Fruit fly (Drosophila melanogaster) whole organism, embryonic: ENCODE results near the gene CG7551.
A peak's percentile ranks its signal among the peaks of the same experiment; 100 is the strongest.

Source experiments
- Atf6 ChIP-seq: fragments of 200-800 bp; sonication (Bioruptor generic); IDR thresholded peaks from 2 replicates; pipeline ENCODE4 v1.3.6; 2022; ENCODE audit warnings: missing biosample characterization, missing genetic modification characterization
- B-H1 ChIP-seq: fragments of 200-800 bp; sonication (Bioruptor generic); IDR thresholded peaks from 3 replicates; pipeline ENCODE4 v1.3.6; 2022; ENCODE audit warnings: missing biosample characterization, missing genetic modification characterization
- C15 ChIP-seq: fragments of 200-800 bp; sonication (Bioruptor generic); IDR thresholded peaks from 3 replicates; pipeline ENCODE4 v1.3.6; 2022; ENCODE audit warnings: missing biosample characterization, missing genetic modification characterization
- CG10267 ChIP-seq: fragments of 200-800 bp; sonication (Bioruptor generic); optimal IDR thresholded peaks from 2 replicates; lab custom pipeline; 2018; ENCODE audit warnings: missing biosample characterization, mild to moderate bottlenecking, missing genetic modification characterization, moderate library complexity
- CG10462 ChIP-seq: fragments of 200-800 bp; sonication (Bioruptor generic); optimal IDR thresholded peaks from 2 replicates; lab custom pipeline; 2016; ENCODE audit warnings: missing biosample characterization, missing genetic modification characterization
- CG11093 ChIP-seq: fragments of 200-800 bp; sonication (Bioruptor generic); IDR thresholded peaks from 3 replicates; pipeline ENCODE4 v1.3.6; 2022; ENCODE audit warnings: missing biosample characterization, missing genetic modification characterization
- CG11504 ChIP-seq: fragments of 200-800 bp; sonication (Bioruptor generic); optimal IDR thresholded peaks from 3 replicates; lab custom pipeline; 2019; ENCODE audit warnings: missing biosample characterization, mild to moderate bottlenecking, missing genetic modification characterization, moderate library complexity
- CG11560 ChIP-seq: fragments of 200-800 bp; sonication (Bioruptor generic); IDR thresholded peaks from 3 replicates; pipeline ENCODE4 v1.3.6; 2022; ENCODE audit warnings: missing biosample characterization, missing genetic modification characterization
- CG12299 ChIP-seq: fragments of 200-800 bp; sonication (Bioruptor generic); optimal IDR thresholded peaks from 2 replicates; lab custom pipeline; 2018; ENCODE audit warnings: missing biosample characterization, mild to moderate bottlenecking, missing genetic modification characterization
- CG14710 ChIP-seq: fragments of 200-800 bp; sonication (Bioruptor generic); optimal IDR thresholded peaks from 3 replicates; lab custom pipeline; 2019; ENCODE audit warnings: missing biosample characterization, mild to moderate bottlenecking, missing genetic modification characterization, moderate library complexity
- CG15601 ChIP-seq: fragments of 200-800 bp; sonication (Bioruptor generic); optimal IDR thresholded peaks from 3 replicates; lab custom pipeline; 2019; ENCODE audit warnings: missing biosample characterization, mild to moderate bottlenecking, missing genetic modification characterization, moderate library complexity
- CG1602 ChIP-seq: fragments of 200-800 bp; sonication (Bioruptor generic); optimal IDR thresholded peaks from 3 replicates; lab custom pipeline; 2016; ENCODE audit warnings: missing biosample characterization, missing genetic modification characterization
- CG17612 ChIP-seq: fragments of 200-800 bp; sonication (Bioruptor generic); IDR thresholded peaks from 2 replicates; pipeline ENCODE4 v1.3.6; 2022; ENCODE audit warnings: missing biosample characterization, missing genetic modification characterization
- CG1832 ChIP-seq: fragments of 200-800 bp; sonication (Bioruptor generic); optimal IDR thresholded peaks from 2 replicates; lab custom pipeline; 2017; ENCODE audit warnings: missing biosample characterization, mild to moderate bottlenecking, missing genetic modification characterization, inconsistent platforms
- CG2120 ChIP-seq: fragments of 200-800 bp; sonication (Bioruptor generic); optimal IDR thresholded peaks from 3 replicates; lab custom pipeline; 2016; ENCODE audit warnings: missing biosample characterization, missing genetic modification characterization
- CG4617 ChIP-seq: fragments of 200-800 bp; sonication (Bioruptor generic); optimal IDR thresholded peaks from 3 replicates; lab custom pipeline; 2016; ENCODE audit warnings: missing biosample characterization, missing genetic modification characterization, borderline replicate concordance
- CG4820 ChIP-seq: fragments of 200-800 bp; sonication (Bioruptor generic); optimal IDR thresholded peaks from 3 replicates; lab custom pipeline; 2016; ENCODE audit warnings: missing biosample characterization, missing genetic modification characterization
- CG5245 ChIP-seq: fragments of 200-800 bp; sonication (Bioruptor generic); optimal IDR thresholded peaks from 3 replicates; lab custom pipeline; 2016; ENCODE audit warnings: missing biosample characterization, missing genetic modification characterization
- CG6175 ChIP-seq: fragments of 200-800 bp; sonication (Bioruptor generic); IDR thresholded peaks from 3 replicates; pipeline ENCODE4 v1.3.6; 2022; ENCODE audit warnings: missing biosample characterization, missing genetic modification characterization
- CG6689 ChIP-seq: fragments of 200-800 bp; sonication (Bioruptor generic); IDR thresholded peaks from 2 replicates; pipeline ENCODE4 v1.3.6; 2022; ENCODE audit warnings: missing biosample characterization, missing genetic modification characterization
- CG9215 ChIP-seq: fragments of 200-800 bp; sonication (Bioruptor generic); IDR thresholded peaks from 2 replicates; pipeline ENCODE4 v1.3.6; 2022; ENCODE audit warnings: missing biosample characterization, missing genetic modification characterization
- CG9876 ChIP-seq: fragments of 200-800 bp; sonication (Bioruptor generic); optimal IDR thresholded peaks from 2 replicates; lab custom pipeline; 2016; ENCODE audit warnings: missing biosample characterization, missing genetic modification characterization
- CTCF ChIP-seq: fragments of 200-800 bp; sonication (Bioruptor generic); optimal IDR thresholded peaks from 2 replicates; lab custom pipeline; 2017; ENCODE audit warnings: missing biosample characterization, mild to moderate bottlenecking, missing genetic modification characterization, moderate library complexity
- CoRest ChIP-seq: fragments of 200-800 bp; sonication (Bioruptor generic); optimal IDR thresholded peaks from 3 replicates; lab custom pipeline; 2018; ENCODE audit warnings: missing biosample characterization, mild to moderate bottlenecking, missing genetic modification characterization, moderate library complexity
- CrebB ChIP-seq: fragments of 200-800 bp; sonication (Bioruptor generic); optimal IDR thresholded peaks from 3 replicates; lab custom pipeline; 2018; ENCODE audit warnings: missing biosample characterization, mild to moderate bottlenecking, missing genetic modification characterization
- D ChIP-seq, 2 experiments: fragments of 200-800 bp in 1 of 2; fragments of >200 bp in 1 of 2; sonication (Bioruptor generic) in 1 of 2; optimal IDR thresholded peaks; 2 replicates in 1 of 2; 3 replicates in 1 of 2; lab custom pipeline; 2017; ENCODE audit warnings: mild to moderate bottlenecking in 1 of 2, missing biosample characterization in 1 of 2, missing genetic modification characterization in 1 of 2, missing genetic modification reagents in 1 of 2
- H15 ChIP-seq: fragments of 200-800 bp; sonication (Bioruptor generic); IDR thresholded peaks from 3 replicates; pipeline ENCODE4 v1.3.6; 2022; ENCODE audit warnings: missing biosample characterization, missing genetic modification characterization
- Lhr ChIP-seq: fragments of 200-800 bp; sonication (Bioruptor generic); optimal IDR thresholded peaks from 3 replicates; lab custom pipeline; 2017; ENCODE audit warnings: mild to moderate bottlenecking, missing biosample characterization, missing genetic modification reagents, missing genetic modification characterization
- Oli ChIP-seq: fragments of 200-800 bp; sonication (Bioruptor generic); optimal IDR thresholded peaks from 2 replicates; lab custom pipeline; 2018; ENCODE audit warnings: missing biosample characterization, mild to moderate bottlenecking, missing genetic modification characterization, moderate library complexity
- PHDP ChIP-seq: fragments of 200-800 bp; sonication (Bioruptor generic); optimal IDR thresholded peaks from 3 replicates; lab custom pipeline; 2018; ENCODE audit warnings: missing biosample characterization, mild to moderate bottlenecking, missing genetic modification characterization, moderate library complexity
- Scr ChIP-seq: fragments of 200-800 bp; sonication (Bioruptor generic); IDR thresholded peaks from 2 replicates; pipeline ENCODE4 v1.3.6; 2022; ENCODE audit warnings: missing biosample characterization, missing genetic modification characterization; ENCODE audit not compliant: partially characterized antibody
- Usf ChIP-seq: fragments of 200-800 bp; sonication (Bioruptor generic); optimal IDR thresholded peaks from 2 replicates; lab custom pipeline; 2017; ENCODE audit warnings: missing genotype, missing biosample characterization, missing genetic modification characterization
- al ChIP-seq: fragments of 200-800 bp; sonication (Bioruptor generic); IDR thresholded peaks from 2 replicates; pipeline ENCODE4 v1.3.6; 2022; ENCODE audit warnings: missing biosample characterization, missing genetic modification characterization
- bab2 ChIP-seq: fragments of 200-800 bp; sonication (Bioruptor generic); optimal IDR thresholded peaks from 2 replicates; lab custom pipeline; 2016; ENCODE audit warnings: missing biosample characterization, missing genetic modification characterization
- eve ChIP-seq, 2 experiments: fragments of >200 bp; optimal IDR thresholded peaks; 2 replicates each; lab custom pipeline; 2017; ENCODE audit warnings: missing biosample characterization in 2 of 2, missing genetic modification characterization in 2 of 2
- fru ChIP-seq: fragments of >200 bp; optimal IDR thresholded peaks from 2 replicates; lab custom pipeline; 2017
- grau ChIP-seq: fragments of 200-800 bp; optimal IDR thresholded peaks from 3 replicates; lab custom pipeline; 2019; ENCODE audit warnings: missing biosample characterization, mild to moderate bottlenecking, missing genetic modification characterization, moderate library complexity
- gt ChIP-seq: fragments of 200-800 bp; sonication (Bioruptor generic); IDR thresholded peaks from 2 replicates; pipeline ENCODE4 v1.3.6; 2022; ENCODE audit warnings: missing biosample characterization, missing genetic modification characterization
- ham ChIP-seq: fragments of 200-800 bp; sonication (Bioruptor generic); IDR thresholded peaks from 2 replicates; pipeline ENCODE4 v1.3.6; 2022; ENCODE audit warnings: missing biosample characterization, missing genetic modification characterization
- inv ChIP-seq: fragments of 200-800 bp; sonication (Bioruptor generic); IDR thresholded peaks from 2 replicates; pipeline ENCODE4 v1.3.6; 2022; ENCODE audit warnings: missing biosample characterization, missing genetic modification characterization; ENCODE audit not compliant: partially characterized antibody
- lola ChIP-seq, 3 experiments: fragments of >200 bp in 2 of 3; fragments of 200-800 bp in 1 of 3; sonication (Bioruptor generic) in 1 of 3; optimal IDR thresholded peaks; 2 replicates each; lab custom pipeline; 2017 to 2019; ENCODE audit warnings: missing biosample characterization in 3 of 3, missing genetic modification characterization in 3 of 3, mild to moderate bottlenecking in 1 of 3, moderate library complexity in 1 of 3
- oc ChIP-seq: fragments of 200-800 bp; sonication (Bioruptor generic); optimal IDR thresholded peaks from 2 replicates; lab custom pipeline; 2018; ENCODE audit warnings: missing biosample characterization, mild to moderate bottlenecking, missing genetic modification characterization, moderate library complexity
- peb ChIP-seq: fragments of 200-800 bp; sonication (Bioruptor generic); IDR thresholded peaks from 2 replicates; pipeline ENCODE4 v1.3.6; 2022; ENCODE audit warnings: missing biosample characterization, missing genetic modification characterization
- prd ChIP-seq, 3 experiments: fragments of >200 bp in 2 of 3; fragments of 200-800 bp in 1 of 3; sonication (Bioruptor generic) in 1 of 3; optimal IDR thresholded peaks in 2 of 3; IDR thresholded peaks in 1 of 3; 2 replicates in 2 of 3; 3 replicates in 1 of 3; pipeline versions ENCODE4 v1.3.6 to Lab custom; 2017 to 2022; ENCODE audit warnings: missing biosample characterization in 1 of 3, missing genetic modification characterization in 1 of 3
- psq ChIP-seq: fragments of 200-800 bp; sonication (Bioruptor generic); optimal IDR thresholded peaks from 2 replicates; lab custom pipeline; 2017; ENCODE audit warnings: missing biosample characterization, missing genetic modification characterization
- schlank ChIP-seq: fragments of 200-800 bp; sonication (Bioruptor generic); optimal IDR thresholded peaks from 2 replicates; lab custom pipeline; 2018; ENCODE audit warnings: missing biosample characterization, mild to moderate bottlenecking, missing genetic modification characterization
- slou ChIP-seq: fragments of 200-800 bp; sonication (Bioruptor generic); optimal IDR thresholded peaks from 3 replicates; lab custom pipeline; 2016; ENCODE audit warnings: missing biosample characterization, missing genetic modification characterization
- tin ChIP-seq: fragments of 200-800 bp; sonication (Bioruptor generic); optimal IDR thresholded peaks from 3 replicates; lab custom pipeline; 2016; ENCODE audit warnings: missing biosample characterization, missing genetic modification characterization
- tup ChIP-seq: fragments of 200-800 bp; sonication (Bioruptor generic); optimal IDR thresholded peaks from 2 replicates; lab custom pipeline; 2016; ENCODE audit warnings: missing biosample characterization, mild to moderate bottlenecking, missing genetic modification characterization, moderate library complexity

CG7551 gene

dm6 chr3L:11416495-11417272 lies 41.6 kb upstream of the CG7551 start (continued):
- TF ChIP-seq CoRest (tag; lab: Kevin White, UChicago) (peak; percentile 81), psq (peak; percentile 50), CG9215 (GFP tag; lab: Robert Waterston, UW) (peak; percentile 49), Scr (no peak), CG11093 (GFP tag; lab: Robert Waterston, UW) (peak; percentile 89), H15 (peak; percentile 93), bab2 (GFP tag; lab: Kevin White, UChicago) (peak; percentile 85), Usf (GFP tag; lab: Kevin White, UChicago) (peak; percentile 59), tin (peak; percentile 89), CG11560 (tag; lab: Robert Waterston, UW) (peak; percentile 46; the same call in 2 of the 3 replicates), fru (lab: Kevin White, UChicago) (no peak), grau (peak; percentile 20), CG6689 (GFP tag; lab: Robert Waterston, UW) (peak; percentile 93), peb (GFP tag; lab: Robert Waterston, UW) (peak; percentile 92), ham (0 out of 2 replicates have a peak, but pooled peaks have one; percentile 42), tup (GFP tag; lab: Kevin White, UChicago) (peak; percentile 60), CG11504 (tag; lab: Kevin White, UChicago) (peak; percentile 78), C15 (GFP tag; lab: Robert Waterston, UW) (peak; percentile 84; the same call in 2 of the 3 replicates), Atf6 (GFP tag; lab: Robert Waterston, UW) (peak; percentile 57), CG5245 (peak; percentile 93), CG9876 (GFP tag; lab: Kevin White, UChicago) (peak; percentile 76), CG1602 (GFP tag; lab: Kevin White, UChicago) (peak; percentile 75), CG1832 (GFP tag; lab: Kevin White, UChicago) (no peak), Oli (tag; lab: Kevin White, UChicago) (peak; percentile 73), al (peak; percentile 77), CG4820 (GFP tag; lab: Kevin White, UChicago) (peak; percentile 94), prd (optimal IDR thresholded peaks at IDR 0.05; lab: Kevin White, UChicago) (no peak), prd (GFP tag; IDR thresholded peaks at IDR 0.05; lab: Robert Waterston, UW) (peak; percentile 94), B-H1 (GFP tag; lab: Robert Waterston, UW) (peak; percentile 86), CG15601 (tag; lab: Kevin White, UChicago) (peak; percentile 84), CG2120 (no peak), eve (GFP tag; optimal IDR thresholded peaks at IDR 0.05; lab: Kevin White, UChicago) (peak; percentile 7 to 91), CG12299 (tag; lab: Kevin White, UChicago) (peak; percentile 71), schlank (tag; lab: Kevin White, UChicago) (no peak), CG10462 (GFP tag; lab: Kevin White, UChicago) (peak; percentile 82), slou (GFP tag; lab: Kevin White, UChicago) (peak; percentile 27), CG14710 (tag; lab: Kevin White, UChicago) (peak; percentile 75), CG4617 (GFP tag; lab: Kevin White, UChicago) (peak; percentile 61), D (optimal IDR thresholded peaks at IDR 0.05; lab: Kevin White, UChicago) (no peak), D (GFP tag; optimal IDR thresholded peaks at IDR 0.05; lab: Kevin White, UChicago) (peak; percentile 81), inv (GFP tag; lab: Robert Waterston, UW) (no peak), PHDP (tag; lab: Kevin White, UChicago) (peak; percentile 72), CG17612 (GFP tag; lab: Robert Waterston, UW) (peak; percentile 84), lola (GFP tag; optimal IDR thresholded peaks at IDR 0.05; lab: Kevin White, UChicago) (peak in 1 of 3 experiments; percentile 79), CrebB (tag; lab: Kevin White, UChicago) (peak; percentile 40), CG10267 (tag; lab: Kevin White, UChicago) (peak; percentile 45), CTCF (GFP tag; lab: Kevin White, UChicago) (peak; percentile 33), Lhr (GFP tag; lab: Kevin White, UChicago) (peak; percentile 76), oc (tag; lab: Kevin White, UChicago) (peak; percentile 87), gt (GFP tag; lab: Robert Waterston, UW) (peak; percentile 93), CG6175 (peak; percentile 83)
